Worm (Caenorhabditis elegans): ENCODE data around the gene C17H12.10.
A peak's percentile ranks its signal among the peaks of the same experiment; 100 is the strongest.

C17H12.10 gene

DNA sequence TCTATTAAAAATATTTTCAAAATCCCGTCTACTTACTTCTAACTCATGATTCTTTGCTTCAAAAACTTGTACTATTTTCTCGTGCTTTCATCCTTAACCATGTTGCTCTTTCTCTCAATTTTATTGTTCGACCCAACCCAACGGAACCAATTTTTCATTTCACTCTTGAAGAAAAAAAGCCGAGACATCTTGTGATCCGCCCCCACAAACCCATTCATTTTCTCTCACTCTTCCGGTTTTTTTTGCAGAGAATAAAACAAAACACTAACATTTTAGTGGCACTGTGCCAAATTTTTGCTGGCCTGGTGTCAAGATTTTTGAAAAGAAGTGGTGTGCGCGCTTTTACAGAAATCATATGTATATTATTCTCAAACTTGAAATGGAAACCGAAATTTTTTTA, 30.2 kb downstream of the C17H12.10 start:
- TF ChIP-seq ceh-83 (GFP tag; optimal IDR thresholded peaks at IDR 0.05) (no peak), nhr-2 (tag; optimal IDR thresholded peaks at IDR 0.05) (no peak), pha-4 (tag; optimal IDR thresholded peaks at IDR 0.05) (no peak), M03D4.4 (tag; optimal IDR thresholded peaks at IDR 0.05) (no peak), snpc-4 (tag; optimal IDR thresholded peaks at IDR 0.05) (no peak), mab-5 (tag; optimal IDR thresholded peaks at IDR 0.05) (no peak), nhr-237 (tag; optimal IDR thresholded peaks at IDR 0.05) (no peak), unc-120 (tag; optimal IDR thresholded peaks at IDR 0.05; ENCODE audit: poor library complexity, severe bottlenecking) (no peak), ceh-43 (GFP tag; optimal IDR thresholded peaks at IDR 0.05) (no peak), lin-13 (tag; optimal IDR thresholded peaks at IDR 0.05) (no peak), ham-2 (GFP tag; optimal IDR thresholded peaks at IDR 0.05) (no peak), nhr-28 (tag; optimal IDR thresholded peaks at IDR 0.05) (no peak), flh-1 (GFP tag; optimal IDR thresholded peaks at IDR 0.05) (no peak), elt-3 (tag; optimal IDR thresholded peaks at IDR 0.05) (no peak), bed-3 (GFP tag; optimal IDR thresholded peaks at IDR 0.05) (no peak)

DNA sequence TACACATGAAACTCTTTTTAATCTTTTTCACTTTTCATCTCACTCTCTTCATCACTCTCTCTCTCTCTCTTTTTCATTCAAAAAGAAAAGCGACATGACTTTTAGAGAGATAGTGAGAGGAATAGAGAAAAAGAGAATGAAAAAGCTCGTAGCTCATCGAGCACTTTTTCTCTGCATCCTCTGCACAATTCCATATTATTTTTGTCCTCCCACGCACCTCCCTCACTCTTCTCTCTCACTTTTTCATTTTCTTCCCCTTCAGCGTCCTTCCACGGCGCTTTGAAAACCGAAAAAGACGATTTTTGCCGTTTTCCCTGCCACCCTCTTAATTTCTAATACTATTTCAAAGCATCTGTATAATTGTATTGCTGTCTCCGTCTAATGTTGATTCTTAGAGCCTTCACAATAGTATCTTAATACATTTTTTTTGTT, 32.5 kb downstream of the C17H12.10 start:
- TF ChIP-seq hlh-1 (tag; optimal IDR thresholded peaks at IDR 0.05) (peak; percentile 22), ceh-39 (tag; optimal IDR thresholded peaks at IDR 0.05) (no peak), sptf-1 (tag; optimal IDR thresholded peaks at IDR 0.05) (no peak), lsy-2 (tag; optimal IDR thresholded peaks at IDR 0.05) (no peak), nhr-237 (tag; optimal IDR thresholded peaks at IDR 0.05) (peak; percentile 55), mab-5 (tag; optimal IDR thresholded peaks at IDR 0.05) (no peak), unc-120 (tag; optimal IDR thresholded peaks at IDR 0.05; ENCODE audit: poor library complexity, severe bottlenecking) (peak; percentile 89), lin-32 (GFP tag; optimal IDR thresholded peaks at IDR 0.05) (no peak), nhr-76 (tag; optimal IDR thresholded peaks at IDR 0.05) (no peak), ces-1 (GFP tag; optimal IDR thresholded peaks at IDR 0.05) (peak; percentile 76), flh-1 (GFP tag; optimal IDR thresholded peaks at IDR 0.05) (no peak), sem-2 (GFP tag; optimal IDR thresholded peaks at IDR 0.05) (no peak), elt-1 (tag; optimal IDR thresholded peaks at IDR 0.05; ENCODE audit: borderline replicate concordance, insufficient read depth) (no peak), unc-62 (GFP tag; optimal IDR thresholded peaks at IDR 0.05) (peak; percentile 77), drap-1 (GFP tag; optimal IDR thresholded peaks at IDR 0.05) (no peak), mep-1 (tag; optimal IDR thresholded peaks at IDR 0.05) (peak; percentile 24)

DNA sequence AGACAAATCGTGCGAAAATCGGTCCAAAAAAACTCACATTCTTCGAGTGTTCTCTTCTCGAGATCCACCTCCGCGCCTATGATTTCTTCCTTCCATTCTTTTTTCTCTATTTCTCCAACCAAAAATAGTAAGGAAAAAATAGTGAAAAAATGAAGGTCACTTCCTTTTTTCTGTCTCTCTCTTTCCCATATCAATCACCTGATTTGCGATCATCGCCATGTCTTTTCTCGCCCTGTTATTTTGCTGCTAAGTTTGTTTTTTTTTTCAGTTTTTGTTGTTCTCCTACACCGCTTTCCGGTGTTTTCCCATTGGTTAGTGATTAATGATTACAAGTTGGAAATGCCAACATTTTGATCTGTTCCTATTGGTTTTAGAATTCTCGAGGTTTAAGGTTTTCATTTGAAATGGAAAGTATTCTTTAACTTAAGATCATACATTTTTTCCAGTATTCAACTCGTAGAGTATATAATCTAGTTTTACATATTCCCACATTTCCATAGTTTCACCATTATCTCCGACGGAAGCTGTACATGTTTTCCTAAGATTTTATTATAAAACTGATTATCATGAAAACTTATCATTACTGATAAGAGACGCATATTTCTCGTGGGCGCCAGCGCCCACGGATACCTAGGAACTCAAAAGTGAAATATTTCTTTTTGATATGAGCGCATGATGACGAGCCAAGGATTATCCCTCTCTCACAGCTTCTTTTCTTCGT, 35.1 kb downstream of the C17H12.10 start:
- TF ChIP-seq pha-4 (tag; optimal IDR thresholded peaks at IDR 0.05) = no peak
- TF ChIP-seq M03D4.4 (tag; optimal IDR thresholded peaks at IDR 0.05) = no peak
- no peak for TF ChIP-seq lin-32 (GFP tag; optimal IDR thresholded peaks at IDR 0.05)
- no peak for TF ChIP-seq ceh-43 (GFP tag; optimal IDR thresholded peaks at IDR 0.05)
- TF ChIP-seq flh-1 (GFP tag; optimal IDR thresholded peaks at IDR 0.05) = no peak
- TF ChIP-seq unc-120 (tag; optimal IDR thresholded peaks at IDR 0.05; ENCODE audit: poor library complexity, severe bottlenecking) = no peak
- no peak for TF ChIP-seq elt-1 (tag; optimal IDR thresholded peaks at IDR 0.05; ENCODE audit: borderline replicate concordance, insufficient read depth)
- TF ChIP-seq nhr-28 (tag; optimal IDR thresholded peaks at IDR 0.05) = no peak
- no peak for TF ChIP-seq elt-3 (tag; optimal IDR thresholded peaks at IDR 0.05)
- TF ChIP-seq mls-2 (tag; optimal IDR thresholded peaks at IDR 0.05) = no peak
- TF ChIP-seq tbx-8 (GFP tag; optimal IDR thresholded peaks at IDR 0.05) = no peak
- no peak for TF ChIP-seq mab-5 (tag; optimal IDR thresholded peaks at IDR 0.05)
- no peak for TF ChIP-seq ztf-11 (tag; optimal IDR thresholded peaks at IDR 0.05)
- no peak for TF ChIP-seq nhr-2 (tag; optimal IDR thresholded peaks at IDR 0.05)
- TF ChIP-seq lsy-2 (tag; optimal IDR thresholded peaks at IDR 0.05) = no peak
- no peak for TF ChIP-seq unc-62 (GFP tag; optimal IDR thresholded peaks at IDR 0.05)
- TF ChIP-seq lin-13 (tag; optimal IDR thresholded peaks at IDR 0.05) = no peak
- TF ChIP-seq snpc-4 (tag; optimal IDR thresholded peaks at IDR 0.05) = no peak

DNA sequence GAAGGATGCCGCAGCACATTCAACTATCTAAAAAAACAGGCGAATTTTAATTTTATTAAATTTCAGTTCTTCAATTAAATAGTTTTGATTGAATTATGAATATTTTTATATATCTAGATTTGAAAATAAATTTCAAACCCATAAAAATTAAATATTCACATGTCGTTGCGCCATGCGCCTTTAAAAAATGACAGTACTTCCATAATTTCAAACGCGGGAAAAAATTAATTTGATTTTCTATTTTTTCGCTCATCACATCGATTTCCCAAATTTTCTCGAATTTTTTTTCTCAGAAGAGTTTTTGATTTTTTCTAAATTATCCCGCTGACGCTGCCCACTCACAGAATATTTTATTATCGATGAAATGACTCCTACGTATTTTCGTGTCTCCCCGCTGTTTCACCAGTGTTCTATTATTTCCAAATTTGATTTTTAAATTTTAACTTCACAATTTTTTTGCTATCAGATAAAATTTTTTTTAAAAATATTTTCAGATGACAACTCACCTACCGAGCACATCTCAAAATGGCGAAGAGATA, 35.9 kb downstream of the C17H12.10 start, which contains the start of gene lip-1:
lip-1 (plus strand) TSS at position 489 of the 539 bp plus-strand sequence.
- TF ChIP-seq ham-2 (GFP tag; optimal IDR thresholded peaks at IDR 0.05) = no peak
- no peak for TF ChIP-seq ztf-11 (tag; optimal IDR thresholded peaks at IDR 0.05)
- TF ChIP-seq cnd-1 (tag; optimal IDR thresholded peaks at IDR 0.05) = no peak
- TF ChIP-seq flh-1 (GFP tag; optimal IDR thresholded peaks at IDR 0.05) = no peak
- no peak for TF ChIP-seq sptf-1 (tag; optimal IDR thresholded peaks at IDR 0.05)
- no peak for TF ChIP-seq nhr-76 (tag; optimal IDR thresholded peaks at IDR 0.05)

Data from whole organism, mixed stage, embryonic.